Worm (Caenorhabditis elegans): Measurements from ENCODE around the gene cdc-42.

ce11 chrII:7628640-7629039 lies 12.4 kb downstream of the cdc-42 start:
- TF ChIP-seq nhr-6 (tag; optimal IDR thresholded peaks at IDR 0.05), result no peak
- TF ChIP-seq skn-1 (tag; optimal IDR thresholded peaks at IDR 0.05), result no peak
- no peak for TF ChIP-seq unc-130 (GFP tag; optimal IDR thresholded peaks at IDR 0.05)
- no peak for TF ChIP-seq nhr-76 (tag; optimal IDR thresholded peaks at IDR 0.05)

Data from whole organism, L4 larva.